Worm (Caenorhabditis elegans) whole organism, L2 larva: ENCODE results near the gene myrf-1.

ENCODE experiments used
- egl-27 ChIP-seq: sonication (generic microtip); optimal IDR thresholded peaks from 3 replicates; lab custom pipeline; 2017; ENCODE audit warnings: missing biosample characterization, missing genetic modification reagents, missing genetic modification characterization
- mab-5 ChIP-seq: fragments of 150-350 bp; optimal IDR thresholded peaks from 2 replicates; lab custom pipeline; 2014; ENCODE audit warnings: missing biosample characterization, missing genetic modification characterization
- nhr-11 ChIP-seq: fragments of 150-350 bp; optimal IDR thresholded peaks from 2 replicates; lab custom pipeline; 2014; ENCODE audit warnings: missing biosample characterization, missing genetic modification characterization
- nhr-77 ChIP-seq: fragments of 150-350 bp; optimal IDR thresholded peaks from 2 replicates; lab custom pipeline; 2014; ENCODE audit warnings: missing biosample characterization, missing genetic modification characterization
- snpc-4 ChIP-seq: fragments of 150-350 bp; optimal IDR thresholded peaks from 2 replicates; lab custom pipeline; 2014; ENCODE audit warnings: missing biosample characterization, missing genetic modification characterization
- unc-62 ChIP-seq: fragments of 150-350 bp; optimal IDR thresholded peaks from 2 replicates; lab custom pipeline; 2014; ENCODE audit warnings: missing biosample characterization, missing genetic modification reagents, missing genetic modification characterization

DNA sequence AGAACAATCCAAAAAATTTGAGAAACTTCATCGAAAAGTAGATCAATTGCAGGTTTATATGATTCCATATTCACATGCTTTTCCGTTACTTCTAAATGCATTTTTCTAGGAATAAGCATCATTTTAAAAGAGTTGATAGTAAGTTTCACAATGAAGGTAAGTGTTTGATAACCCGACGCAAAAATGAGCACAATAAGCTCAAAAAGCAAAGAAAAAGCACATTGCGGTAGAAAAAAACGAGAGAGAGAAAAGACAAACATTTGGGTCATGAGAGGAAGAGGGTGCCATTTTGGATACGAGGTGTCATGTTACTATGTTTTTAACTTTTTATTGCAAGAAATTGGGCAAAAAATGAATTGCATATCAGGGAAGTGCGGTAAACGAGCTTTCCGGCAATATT, 22.0 kb upstream of the myrf-1 start, which contains the start of gene F59B10.6:
- TF ChIP-seq nhr-11 (tag; lab: Kevin White, UChicago) (no peak), unc-62 (GFP tag; lab: Kevin White, UChicago) (no peak), nhr-77 (tag; lab: Kevin White, UChicago) (no peak), egl-27 (no peak), mab-5 (tag; lab: Kevin White, UChicago) (no peak), snpc-4 (tag; lab: Kevin White, UChicago) (no peak)
